Fruit fly (Drosophila melanogaster) whole organism, embryonic: ENCODE measurements around the gene CG7377.

Source experiments
- Antp ChIP-seq: fragments of 200-800 bp; sonication (Bioruptor generic); optimal IDR thresholded peaks from 3 replicates; lab custom pipeline; 2016; ENCODE audit warnings: missing biosample characterization, missing genetic modification characterization
- Asciz ChIP-seq: fragments of 200-800 bp; sonication (Bioruptor generic); optimal IDR thresholded peaks from 2 replicates; lab custom pipeline; 2017; ENCODE audit warnings: missing biosample characterization, mild to moderate bottlenecking, missing genetic modification characterization, missing genetic modification reagents
- Atf6 ChIP-seq: fragments of 200-800 bp; sonication (Bioruptor generic); IDR thresholded peaks from 2 replicates; pipeline ENCODE4 v1.3.6; 2022; ENCODE audit warnings: missing biosample characterization, missing genetic modification characterization
- Bgb ChIP-seq: fragments of 200-800 bp; sonication (Bioruptor generic); IDR thresholded peaks from 2 replicates; pipeline ENCODE4 v1.3.6; 2022; ENCODE audit warnings: missing biosample characterization, missing genetic modification characterization; ENCODE audit not compliant: partially characterized antibody
- CG10147 ChIP-seq: fragments of 200-800 bp; sonication (Bioruptor generic); optimal IDR thresholded peaks from 2 replicates; lab custom pipeline; 2019; ENCODE audit warnings: missing biosample characterization, mild to moderate bottlenecking, missing genetic modification characterization, moderate library complexity
- CG10274 ChIP-seq: fragments of 200-800 bp; sonication (Bioruptor generic); optimal IDR thresholded peaks from 3 replicates; lab custom pipeline; 2017; ENCODE audit warnings: missing biosample characterization, mild to moderate bottlenecking, missing genetic modification characterization
- CG10366 ChIP-seq: fragments of 200-800 bp; sonication (Bioruptor generic); IDR thresholded peaks from 2 replicates; pipeline ENCODE4 v1.3.6; 2022; ENCODE audit warnings: missing biosample characterization, missing genetic modification characterization
- CG10431 ChIP-seq: fragments of 200-800 bp; sonication (Bioruptor generic); optimal IDR thresholded peaks from 3 replicates; lab custom pipeline; 2018; ENCODE audit warnings: missing biosample characterization, mild to moderate bottlenecking, missing genetic modification characterization
- CG10979 ChIP-seq: fragments of 200-800 bp; sonication (Bioruptor generic); optimal IDR thresholded peaks from 2 replicates; lab custom pipeline; 2018; ENCODE audit warnings: missing biosample characterization, mild to moderate bottlenecking, missing genetic modification characterization, moderate library complexity
- CG11696 ChIP-seq: fragments of 200-800 bp; sonication (Bioruptor generic); IDR thresholded peaks from 2 replicates; pipeline ENCODE4 v1.3.6; 2022; ENCODE audit warnings: missing biosample characterization, missing genetic modification characterization
- CG13296 ChIP-seq: fragments of 200-800 bp; sonication (Bioruptor generic); optimal IDR thresholded peaks from 3 replicates; lab custom pipeline; 2018; ENCODE audit warnings: missing biosample characterization, mild to moderate bottlenecking, missing genetic modification characterization
- CG14667 ChIP-seq: fragments of 200-800 bp; sonication (Bioruptor generic); IDR thresholded peaks from 2 replicates; pipeline ENCODE4 v1.3.6; 2022; ENCODE audit warnings: missing biosample characterization, missing genetic modification characterization
- CG15696 ChIP-seq: fragments of 200-800 bp; sonication (Bioruptor generic); optimal IDR thresholded peaks from 2 replicates; lab custom pipeline; 2019; ENCODE audit warnings: missing biosample characterization, mild to moderate bottlenecking, missing genetic modification characterization, moderate library complexity
- CG16779 ChIP-seq: fragments of 200-800 bp; sonication (Bioruptor generic); IDR thresholded peaks from 2 replicates; pipeline ENCODE4 v1.3.6; 2022; ENCODE audit warnings: missing biosample characterization, missing genetic modification characterization
- CG16863 ChIP-seq: fragments of 200-800 bp; sonication (Bioruptor generic); optimal IDR thresholded peaks from 3 replicates; lab custom pipeline; 2016; ENCODE audit warnings: missing biosample characterization, missing genetic modification characterization
- CG18011 ChIP-seq: fragments of 200-800 bp; sonication (Bioruptor generic); optimal IDR thresholded peaks from 2 replicates; lab custom pipeline; 2017; ENCODE audit warnings: missing biosample characterization, missing genetic modification characterization, mild to moderate bottlenecking, moderate library complexity, missing genotype
- CG18262 ChIP-seq: fragments of 200-800 bp; optimal IDR thresholded peaks from 3 replicates; lab custom pipeline; 2019; ENCODE audit warnings: missing biosample characterization, mild to moderate bottlenecking, missing genetic modification characterization, moderate library complexity
- CG1832 ChIP-seq: fragments of 200-800 bp; sonication (Bioruptor generic); optimal IDR thresholded peaks from 2 replicates; lab custom pipeline; 2017; ENCODE audit warnings: missing biosample characterization, mild to moderate bottlenecking, missing genetic modification characterization, inconsistent platforms
- CG2116 ChIP-seq: fragments of 200-800 bp; sonication (Bioruptor generic); optimal IDR thresholded peaks from 3 replicates; lab custom pipeline; 2018; ENCODE audit warnings: missing biosample characterization, mild to moderate bottlenecking, missing genetic modification characterization
- CG3838 ChIP-seq: fragments of 200-800 bp; sonication (Bioruptor generic); optimal IDR thresholded peaks from 3 replicates; lab custom pipeline; 2016; ENCODE audit warnings: missing biosample characterization, missing genetic modification characterization
- CG6272 ChIP-seq: fragments of 200-800 bp; sonication (Bioruptor generic); IDR thresholded peaks from 2 replicates; pipeline ENCODE4 v1.3.6; 2022; ENCODE audit warnings: missing biosample characterization, missing genetic modification characterization
- CG6791 ChIP-seq: fragments of 200-800 bp; sonication (Bioruptor generic); IDR thresholded peaks from 3 replicates; pipeline ENCODE4 v1.3.6; 2022; ENCODE audit warnings: missing biosample characterization, missing genetic modification characterization; ENCODE audit not compliant: partially characterized antibody
- Dref ChIP-seq: fragments of 200-800 bp; sonication (Bioruptor generic); IDR thresholded peaks from 2 replicates; pipeline ENCODE4 v1.3.6; 2022; ENCODE audit warnings: missing biosample characterization, missing genetic modification characterization
- Hey ChIP-seq: fragments of 200-800 bp; sonication (Bioruptor generic); optimal IDR thresholded peaks from 3 replicates; lab custom pipeline; 2018; ENCODE audit warnings: missing biosample characterization, mild to moderate bottlenecking, missing genetic modification characterization
- Hsf ChIP-seq: fragments of 200-800 bp; sonication (Bioruptor generic); optimal IDR thresholded peaks from 3 replicates; lab custom pipeline; 2016; ENCODE audit warnings: missing biosample characterization, missing genetic modification characterization
- Meics ChIP-seq: fragments of 200-800 bp; sonication (Bioruptor generic); optimal IDR thresholded peaks from 2 replicates; lab custom pipeline; 2017; ENCODE audit warnings: missing biosample characterization, mild to moderate bottlenecking, missing genetic modification characterization
- Poxn ChIP-seq: fragments of 200-800 bp; sonication (Bioruptor generic); IDR thresholded peaks from 2 replicates; pipeline ENCODE4 v1.3.6; 2022; ENCODE audit warnings: missing biosample characterization, missing genetic modification characterization
- Spps ChIP-seq: fragments of 200-800 bp; sonication (Bioruptor generic); optimal IDR thresholded peaks from 2 replicates; lab custom pipeline; 2018; ENCODE audit warnings: missing biosample characterization, mild to moderate bottlenecking, missing genetic modification characterization
- Sry-β ChIP-seq: fragments of 200-800 bp; sonication (Bioruptor generic); optimal IDR thresholded peaks from 2 replicates; lab custom pipeline; 2018; ENCODE audit warnings: missing biosample characterization, mild to moderate bottlenecking, missing genetic modification characterization, moderate library complexity
- Sry-δ ChIP-seq: fragments of 200-800 bp; sonication (Bioruptor generic); optimal IDR thresholded peaks from 2 replicates; lab custom pipeline; 2016; ENCODE audit warnings: missing biosample characterization, missing genetic modification characterization
- Xbp1 ChIP-seq: fragments of 200-800 bp; sonication (Bioruptor generic); optimal IDR thresholded peaks from 3 replicates; lab custom pipeline; 2016; ENCODE audit warnings: missing biosample characterization, mild to moderate bottlenecking, missing genetic modification characterization
- YL-1 ChIP-seq: fragments of 200-800 bp; sonication (Bioruptor generic); optimal IDR thresholded peaks from 3 replicates; lab custom pipeline; 2017; ENCODE audit warnings: missing biosample characterization, mild to moderate bottlenecking, missing genetic modification characterization
- bsh ChIP-seq, 2 experiments: fragments of 200-800 bp; sonication (Bioruptor generic); optimal IDR thresholded peaks; 2 replicates each; lab custom pipeline; 2017 to 2018; ENCODE audit warnings: mild to moderate bottlenecking in 2 of 2, missing biosample characterization in 2 of 2, missing genetic modification characterization in 2 of 2, moderate library complexity in 1 of 2
- btn ChIP-seq: fragments of 200-800 bp; sonication (Bioruptor generic); optimal IDR thresholded peaks from 2 replicates; lab custom pipeline; 2016; ENCODE audit warnings: missing biosample characterization, missing genetic modification characterization
- cas ChIP-seq: fragments of 200-800 bp; sonication (Bioruptor generic); IDR thresholded peaks from 2 replicates; pipeline ENCODE4 v1.3.6; 2022; ENCODE audit warnings: missing biosample characterization, missing genetic modification characterization
- crp ChIP-seq, 2 experiments: fragments of 200-800 bp; sonication (Bioruptor generic); optimal IDR thresholded peaks; 2 replicates in 1 of 2; 3 replicates in 1 of 2; lab custom pipeline; 2017; ENCODE audit warnings: missing biosample characterization in 2 of 2, missing genetic modification characterization in 2 of 2, mild to moderate bottlenecking in 1 of 2, moderate library complexity in 1 of 2
- da ChIP-seq: fragments of 200-800 bp; sonication (Bioruptor generic); optimal IDR thresholded peaks from 2 replicates; lab custom pipeline; 2016; ENCODE audit warnings: missing biosample characterization, missing genetic modification characterization
- disco-r ChIP-seq: fragments of 200-800 bp; sonication (Bioruptor generic); optimal IDR thresholded peaks from 2 replicates; lab custom pipeline; 2016; ENCODE audit warnings: missing biosample characterization, missing genetic modification characterization
- fd3F ChIP-seq: fragments of 200-800 bp; sonication (Bioruptor generic); optimal IDR thresholded peaks from 2 replicates; lab custom pipeline; 2018; ENCODE audit warnings: missing biosample characterization, mild to moderate bottlenecking, missing genetic modification characterization, moderate library complexity
- her ChIP-seq: fragments of 200-800 bp; sonication (Bioruptor generic); optimal IDR thresholded peaks from 2 replicates; lab custom pipeline; 2016; ENCODE audit warnings: missing biosample characterization, missing genetic modification characterization
- knrl ChIP-seq: fragments of 200-800 bp; sonication (Bioruptor generic); IDR thresholded peaks from 3 replicates; pipeline ENCODE4 v1.3.6; 2022; ENCODE audit warnings: missing biosample characterization, missing genetic modification characterization; ENCODE audit not compliant: partially characterized antibody
- lbe ChIP-seq: fragments of 200-800 bp; sonication (Bioruptor generic); optimal IDR thresholded peaks from 2 replicates; lab custom pipeline; 2016; ENCODE audit warnings: missing biosample characterization, mild to moderate bottlenecking, missing genetic modification characterization
- lilli ChIP-seq: fragments of 200-800 bp; sonication (Bioruptor generic); optimal IDR thresholded peaks from 3 replicates; lab custom pipeline; 2016; ENCODE audit warnings: missing biosample characterization, missing genetic modification characterization
- onecut ChIP-seq: fragments of 200-800 bp; sonication (Bioruptor generic); IDR thresholded peaks from 2 replicates; pipeline ENCODE4 v1.3.6; 2022; ENCODE audit warnings: missing biosample characterization, missing genetic modification characterization
- ranshi ChIP-seq: fragments of 200-800 bp; sonication (Bioruptor generic); IDR thresholded peaks from 2 replicates; pipeline ENCODE4 v1.3.6; 2022; ENCODE audit warnings: missing biosample characterization, missing genetic modification characterization
- repo ChIP-seq: fragments of 200-800 bp; sonication (Bioruptor generic); optimal IDR thresholded peaks from 2 replicates; lab custom pipeline; 2016; ENCODE audit warnings: missing biosample characterization, missing genetic modification characterization
- row ChIP-seq: fragments of 200-800 bp; sonication (Bioruptor generic); IDR thresholded peaks from 3 replicates; pipeline ENCODE4 v1.3.6; 2022; ENCODE audit warnings: missing biosample characterization, missing genetic modification characterization
- sens-2 ChIP-seq: fragments of 200-800 bp; sonication (Bioruptor generic); IDR thresholded peaks from 2 replicates; pipeline ENCODE4 v1.3.6; 2022; ENCODE audit warnings: missing biosample characterization, missing genetic modification characterization
- seq ChIP-seq: fragments of 200-800 bp; sonication (Bioruptor generic); IDR thresholded peaks from 2 replicates; pipeline ENCODE4 v1.3.6; 2022; ENCODE audit warnings: missing biosample characterization, missing genetic modification characterization
- slbo ChIP-seq: fragments of 200-800 bp; sonication (Bioruptor generic); IDR thresholded peaks from 2 replicates; pipeline ENCODE4 v1.3.6; 2022; ENCODE audit warnings: missing biosample characterization, missing genetic modification characterization
- trem ChIP-seq: fragments of 200-800 bp; optimal IDR thresholded peaks from 3 replicates; lab custom pipeline; 2019; ENCODE audit warnings: missing biosample characterization, mild to moderate bottlenecking, missing genetic modification characterization, moderate library complexity
- trh ChIP-seq: fragments of 200-800 bp; sonication (Bioruptor generic); optimal IDR thresholded peaks from 2 replicates; lab custom pipeline; 2016; ENCODE audit warnings: missing biosample characterization, missing genetic modification characterization

Gene CG7377

dm6 chr3L:11551949-11552348, 37.5 kb upstream of the CG7377 start (continued):
- TF ChIP-seq CG10431 (GFP tag; lab: Kevin White, UChicago) (no peak), btn (GFP tag; lab: Kevin White, UChicago) (no peak), Sry-β (GFP tag; lab: Kevin White, UChicago) (no peak), lbe (GFP tag; lab: Kevin White, UChicago) (no peak), sens-2 (GFP tag; lab: Robert Waterston, UW) (no peak), ranshi (0 out of 2 replicates have a peak, but pooled peaks have one; percentile 24), CG14667 (GFP tag; lab: Robert Waterston, UW) (no peak), trem (tag; lab: Kevin White, UChicago) (no peak), crp (GFP tag; optimal IDR thresholded peaks at IDR 0.05; lab: Kevin White, UChicago) (no peak), seq (no peak), CG6272 (GFP tag; lab: Robert Waterston, UW) (peak; percentile 14; the same call in 1 of the 2 replicates), CG1832 (GFP tag; lab: Kevin White, UChicago) (no peak), Hsf (GFP tag; lab: Kevin White, UChicago) (peak; percentile 14), fd3F (no peak), her (GFP tag; lab: Kevin White, UChicago) (no peak), lilli (GFP tag; lab: Kevin White, UChicago) (no peak), onecut (GFP tag; lab: Robert Waterston, UW) (no peak), Spps (tag; lab: Kevin White, UChicago) (peak; percentile 25), bsh (GFP tag; optimal IDR thresholded peaks at IDR 0.05; lab: Kevin White, UChicago) (peak in 1 of 2 experiments; percentile 73), Xbp1 (peak; percentile 31), CG11696 (GFP tag; lab: Robert Waterston, UW) (no peak), CG10366 (GFP tag; lab: Robert Waterston, UW) (no peak), CG2116 (GFP tag; lab: Kevin White, UChicago) (peak; percentile 16), trh (GFP tag; lab: Kevin White, UChicago) (no peak), Asciz (no peak), CG10979 (tag; lab: Kevin White, UChicago) (peak; percentile 75), Poxn (GFP tag; lab: Robert Waterston, UW) (no peak), knrl (GFP tag; lab: Robert Waterston, UW) (no peak), Antp (GFP tag; lab: Kevin White, UChicago) (no peak), Atf6 (GFP tag; lab: Robert Waterston, UW) (no peak), Bgb (GFP tag; lab: Robert Waterston, UW) (no peak), Sry-δ (no peak), CG16863 (no peak), YL-1 (GFP tag; lab: Kevin White, UChicago) (no peak), cas (GFP tag; lab: Robert Waterston, UW) (no peak), CG10274 (no peak), disco-r (no peak), CG3838 (GFP tag; lab: Kevin White, UChicago) (no peak), Meics (no peak), CG15696 (tag; lab: Kevin White, UChicago) (peak; percentile 47), CG13296 (GFP tag; lab: Kevin White, UChicago) (no peak), CG18262 (tag; lab: Kevin White, UChicago) (peak; percentile 72), CG10147 (peak; percentile 17), da (no peak), CG18011 (GFP tag; lab: Kevin White, UChicago) (no peak), CG16779 (GFP tag; lab: Robert Waterston, UW) (no peak), row (peak; percentile 53), Dref (GFP tag; lab: Robert Waterston, UW) (no peak), Hey (tag; lab: Kevin White, UChicago) (no peak), slbo (GFP tag; lab: Robert Waterston, UW) (0 out of 2 replicates have a peak, but pooled peaks have one; percentile 29), repo (GFP tag; lab: Kevin White, UChicago) (no peak), CG6791 (GFP tag; lab: Robert Waterston, UW) (no peak)
